Worm (Caenorhabditis elegans): ENCODE measurements around the gene C05C8.1.

The C05C8.1 gene

ce11 chrV:7223152-7223551, 16.4 kb upstream of the C05C8.1 start, which contains the start of gene C13F10.7:
Gene C13F10.7, minus strand, starts transcription at chrV:7223252.
- TF ChIP-seq him-1 (tag; optimal IDR thresholded peaks at IDR 0.05) = no peak
- TF ChIP-seq dao-5 (tag; optimal IDR thresholded peaks at IDR 0.05) = no peak
- no peak for TF ChIP-seq W03F9.2 (tag; optimal IDR thresholded peaks at IDR 0.05)

ce11 chrV:7223941-7224340, 15.6 kb upstream of the C05C8.1 start, which contains the start of gene C13F10.1:
Gene C13F10.1, plus strand, starts transcription at chrV:7224078.
- TF ChIP-seq dao-5 (tag; optimal IDR thresholded peaks at IDR 0.05) (no peak), W03F9.2 (tag; optimal IDR thresholded peaks at IDR 0.05) (no peak), him-1 (tag; optimal IDR thresholded peaks at IDR 0.05) (no peak)

ce11 chrV:7224353-7224752, 15.2 kb upstream of the C05C8.1 start:
- TF ChIP-seq him-1 (tag; optimal IDR thresholded peaks at IDR 0.05) (no peak), dao-5 (tag; optimal IDR thresholded peaks at IDR 0.05) (no peak), W03F9.2 (tag; optimal IDR thresholded peaks at IDR 0.05) (no peak)

ce11 chrV:7224947-7225346, 14.6 kb upstream of the C05C8.1 start, which contains the start of gene fkb-3:
Gene fkb-3, plus strand, starts transcription at chrV:7225223.
- no peak for TF ChIP-seq dao-5 (tag; optimal IDR thresholded peaks at IDR 0.05)
- TF ChIP-seq W03F9.2 (tag; optimal IDR thresholded peaks at IDR 0.05) = no peak
- TF ChIP-seq him-1 (tag; optimal IDR thresholded peaks at IDR 0.05) = no peak

- TF ChIP-seq W03F9.2 (tag; optimal IDR thresholded peaks at IDR 0.05) = no peak
- no peak for TF ChIP-seq him-1 (tag; optimal IDR thresholded peaks at IDR 0.05)
Observed at ce11 chrV:7225894-7226293, 13.7 kb upstream of the C05C8.1 start.

ce11 chrV:7230847-7231246, 8.7 kb upstream of the C05C8.1 start, which contains the start of the genes gei-6 and krr-1:
Gene gei-6, minus strand, starts transcription at chrV:7230848.
Gene krr-1, plus strand, starts transcription at chrV:7231190.
- TF ChIP-seq W03F9.2 (tag; optimal IDR thresholded peaks at IDR 0.05) = peak; percentile 33
- no peak for TF ChIP-seq him-1 (tag; optimal IDR thresholded peaks at IDR 0.05)

- TF ChIP-seq dao-5 (tag; optimal IDR thresholded peaks at IDR 0.05) = no peak
- no peak for TF ChIP-seq him-1 (tag; optimal IDR thresholded peaks at IDR 0.05)
- TF ChIP-seq W03F9.2 (tag; optimal IDR thresholded peaks at IDR 0.05) = no peak
Observed at ce11 chrV:7231524-7231923, 8.0 kb upstream of the C05C8.1 start.

- TF ChIP-seq him-1 (tag; optimal IDR thresholded peaks at IDR 0.05) (no peak), dao-5 (tag; optimal IDR thresholded peaks at IDR 0.05) (no peak), W03F9.2 (tag; optimal IDR thresholded peaks at IDR 0.05) (no peak)
Observed at ce11 chrV:7234726-7235125, 4.8 kb upstream of the C05C8.1 start, which contains the start of gene C05C8.5. Gene C05C8.5, minus strand, starts transcription at chrV:7234826.

- TF ChIP-seq W03F9.2 (tag; optimal IDR thresholded peaks at IDR 0.05) (no peak), dao-5 (tag; optimal IDR thresholded peaks at IDR 0.05) (no peak), him-1 (tag; optimal IDR thresholded peaks at IDR 0.05) (no peak)
Observed at ce11 chrV:7236694-7237093, 2.9 kb upstream of the C05C8.1 start.

ce11 chrV:7237094-7237132, 2.7 kb upstream of the C05C8.1 start, which contains the start of gene hpo-9:
Gene hpo-9, minus strand, starts transcription at chrV:7237130.
- TF ChIP-seq W03F9.2 (tag; optimal IDR thresholded peaks at IDR 0.05) = no peak
- no peak for TF ChIP-seq dao-5 (tag; optimal IDR thresholded peaks at IDR 0.05)
- TF ChIP-seq him-1 (tag; optimal IDR thresholded peaks at IDR 0.05) = no peak

ce11 chrV:7237133-7237532, 2.4 kb upstream of the C05C8.1 start, which contains the start of gene hyls-1:
Gene hyls-1, plus strand, starts transcription at chrV:7237381.
- no peak for TF ChIP-seq dao-5 (tag; optimal IDR thresholded peaks at IDR 0.05)
- peak; percentile 88 for TF ChIP-seq W03F9.2 (tag; optimal IDR thresholded peaks at IDR 0.05)
- no peak for TF ChIP-seq him-1 (tag; optimal IDR thresholded peaks at IDR 0.05)

ce11 chrV:7246951-7247350, 7.4 kb downstream of the C05C8.1 start, which contains the start of gene C05C8.7:
Gene C05C8.7, minus strand, starts transcription at chrV:7247050.
- TF ChIP-seq W03F9.2 (tag; optimal IDR thresholded peaks at IDR 0.05) = no peak
- no peak for TF ChIP-seq him-1 (tag; optimal IDR thresholded peaks at IDR 0.05)

ce11 chrV:7248227-7248953, 8.8 kb downstream of the C05C8.1 start:
- TF ChIP-seq W03F9.2 (tag; optimal IDR thresholded peaks at IDR 0.05) (no peak), dao-5 (tag; optimal IDR thresholded peaks at IDR 0.05) (no peak), him-1 (tag; optimal IDR thresholded peaks at IDR 0.05) (no peak)

ce11 chrV:7255095-7255494, 15.5 kb downstream of the C05C8.1 start, which contains the start of gene C05C8.8:
Gene C05C8.8, minus strand, starts transcription at chrV:7255195.
- TF ChIP-seq W03F9.2 (tag; optimal IDR thresholded peaks at IDR 0.05) (no peak), him-1 (tag; optimal IDR thresholded peaks at IDR 0.05) (no peak), dao-5 (tag; optimal IDR thresholded peaks at IDR 0.05) (no peak)

- TF ChIP-seq W03F9.2 (tag; optimal IDR thresholded peaks at IDR 0.05) = no peak
- no peak for TF ChIP-seq dao-5 (tag; optimal IDR thresholded peaks at IDR 0.05)
- no peak for TF ChIP-seq him-1 (tag; optimal IDR thresholded peaks at IDR 0.05)
Observed at ce11 chrV:7258965-7259364, 19.4 kb downstream of the C05C8.1 start, which contains the start of gene C13A2.12. Gene C13A2.12, plus strand, starts transcription at chrV:7259265.
